Worm (Caenorhabditis elegans): ENCODE measurements around the gene K03B4.1.

K03B4.1 gene

ce11 chrV:4689234-4689633 lies at the start of gene K03B4.1:
Gene K03B4.1, plus strand, starts transcription at chrV:4689330.
- TF ChIP-seq ceh-19 (GFP tag; optimal IDR thresholded peaks at IDR 0.05), result no peak
- no peak for TF ChIP-seq C08G9.2 (tag; optimal IDR thresholded peaks at IDR 0.05)
- no peak for TF ChIP-seq mec-3 (tag; optimal IDR thresholded peaks at IDR 0.05; ENCODE audit: borderline replicate concordance)
- no peak for TF ChIP-seq lim-6 (tag; optimal IDR thresholded peaks at IDR 0.05)
- no peak for TF ChIP-seq T23F11.4 (GFP tag; optimal IDR thresholded peaks at IDR 0.05)
- TF ChIP-seq F13H6.1 (tag; optimal IDR thresholded peaks at IDR 0.05), result no peak
- no peak for TF ChIP-seq ceh-18 (tag; optimal IDR thresholded peaks at IDR 0.05)
- TF ChIP-seq tbx-2 (tag; optimal IDR thresholded peaks at IDR 0.05), result no peak
- no peak for TF ChIP-seq ref-2 (tag; optimal IDR thresholded peaks at IDR 0.05)
- TF ChIP-seq unc-55 (GFP tag; optimal IDR thresholded peaks at IDR 0.05), result no peak
- TF ChIP-seq K02D7.2 (tag; optimal IDR thresholded peaks at IDR 0.05), result no peak
- no peak for TF ChIP-seq ceh-9 (tag; optimal IDR thresholded peaks at IDR 0.05)
- TF ChIP-seq unc-86 (tag; optimal IDR thresholded peaks at IDR 0.05), result no peak
- TF ChIP-seq odd-2 (tag; optimal IDR thresholded peaks at IDR 0.05), result no peak
- TF ChIP-seq fax-1 (tag; optimal IDR thresholded peaks at IDR 0.05), result no peak
- TF ChIP-seq che-1 (tag; optimal IDR thresholded peaks at IDR 0.05), result no peak
- TF ChIP-seq ceh-30 (tag; optimal IDR thresholded peaks at IDR 0.05), result no peak
- TF ChIP-seq nfya-1 (tag; optimal IDR thresholded peaks at IDR 0.05), result no peak
- TF ChIP-seq fkh-10 (GFP tag; optimal IDR thresholded peaks at IDR 0.05), result no peak
- TF ChIP-seq dve-1 (tag; optimal IDR thresholded peaks at IDR 0.05), result no peak

DNA sequence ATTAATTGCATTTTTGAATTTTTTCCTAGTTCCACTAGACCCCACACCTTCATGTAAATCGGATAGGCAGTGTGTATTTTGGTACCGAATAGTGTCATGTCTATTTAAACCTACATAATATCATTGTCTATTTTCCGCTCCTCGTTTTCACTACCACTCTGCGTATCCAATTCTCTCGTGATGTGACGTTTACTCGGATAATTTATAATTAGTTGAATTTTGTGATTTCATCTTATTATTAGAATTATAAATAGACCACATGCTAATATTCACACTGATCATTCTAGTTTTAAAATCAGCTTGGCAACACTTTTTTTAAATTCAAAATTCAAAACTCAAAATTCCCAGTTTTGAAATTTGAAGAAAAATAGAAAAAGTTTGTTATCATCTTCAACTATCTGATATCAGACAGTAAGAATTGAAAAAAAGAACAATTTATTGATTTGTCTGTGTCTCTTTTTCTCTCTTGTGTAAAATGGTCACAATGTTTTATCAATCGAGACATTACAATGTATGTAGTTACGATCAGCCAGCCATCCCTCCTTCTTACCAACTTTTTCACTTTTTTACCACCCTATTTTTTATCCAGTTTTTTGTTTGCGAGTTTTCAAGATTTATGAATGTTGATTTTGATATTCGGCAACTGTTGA lies 48.5 kb upstream of the K03B4.1 start:
- no peak for TF ChIP-seq pax-1 (tag; optimal IDR thresholded peaks at IDR 0.05)

- TF ChIP-seq pax-1 (tag; optimal IDR thresholded peaks at IDR 0.05) (no peak), pag-3 (tag; optimal IDR thresholded peaks at IDR 0.05; ENCODE audit: borderline replicate concordance) (no peak), fkh-6 (tag; optimal IDR thresholded peaks at IDR 0.05) (no peak), hlh-8 (tag; optimal IDR thresholded peaks at IDR 0.05) (no peak), hlh-13 (GFP tag; optimal IDR thresholded peaks at IDR 0.05) (no peak), ama-1 (optimal IDR thresholded peaks at IDR 0.05) (no peak), ref-2 (tag; optimal IDR thresholded peaks at IDR 0.05) (no peak), ceh-24 (tag; optimal IDR thresholded peaks at IDR 0.05) (no peak), ztf-16 (tag; optimal IDR thresholded peaks at IDR 0.05) (no peak), T23F11.4 (GFP tag; optimal IDR thresholded peaks at IDR 0.05) (no peak), ceh-22 (tag; optimal IDR thresholded peaks at IDR 0.05) (no peak), ahr-1 (tag; optimal IDR thresholded peaks at IDR 0.05) (no peak), hlh-30 (tag; optimal IDR thresholded peaks at IDR 0.05; ENCODE audit: insufficient read depth) (no peak), fax-1 (tag; optimal IDR thresholded peaks at IDR 0.05) (no peak), dmd-4 (tag; optimal IDR thresholded peaks at IDR 0.05; ENCODE audit: borderline replicate concordance) (no peak)
Measured at ce11 chrV:4642691-4643090, 46.4 kb upstream of the K03B4.1 start, which contains the start of gene soc-1. Gene soc-1, plus strand, starts transcription at chrV:4642952.

DNA sequence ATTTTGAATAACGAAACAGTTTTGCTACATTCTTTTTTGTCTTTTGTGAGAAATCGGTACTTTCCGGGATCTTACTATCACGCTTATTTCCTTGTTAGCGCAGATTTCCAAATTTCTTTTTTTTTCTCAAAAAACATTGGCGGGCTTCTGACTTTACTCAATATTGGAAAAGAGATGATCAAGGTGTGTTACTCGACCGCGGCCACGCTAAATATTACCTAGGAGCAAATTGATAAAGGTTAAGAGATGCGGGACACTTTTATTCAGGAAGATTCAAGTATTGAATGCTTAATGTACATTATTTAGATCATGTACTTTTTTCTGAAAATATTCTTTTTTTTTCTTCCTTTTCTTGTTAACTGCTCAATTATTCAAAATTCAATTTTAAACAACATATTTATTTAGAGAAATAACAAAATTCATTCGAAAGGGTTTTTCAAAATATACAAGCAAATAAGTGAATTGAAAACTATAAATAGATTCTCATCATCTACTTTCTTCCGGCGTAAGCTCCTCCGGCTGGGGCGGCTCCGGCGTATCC lies 41.8 kb upstream of the K03B4.1 start:
- no peak for TF ChIP-seq pax-1 (tag; optimal IDR thresholded peaks at IDR 0.05)
- TF ChIP-seq C38D4.7 (GFP tag; optimal IDR thresholded peaks at IDR 0.05), result no peak
- TF ChIP-seq Y22D7AL.16 (tag; optimal IDR thresholded peaks at IDR 0.05), result no peak
- no peak for TF ChIP-seq unc-3 (GFP tag; conservative IDR thresholded peaks at IDR 0.05)
- no peak for TF ChIP-seq unc-3 (tag; optimal IDR thresholded peaks at IDR 0.05)
- TF ChIP-seq hlh-13 (GFP tag; optimal IDR thresholded peaks at IDR 0.05), result no peak
- no peak for TF ChIP-seq zip-5 (tag; optimal IDR thresholded peaks at IDR 0.05)
- TF ChIP-seq npax-4 (tag; optimal IDR thresholded peaks at IDR 0.05), result no peak
- TF ChIP-seq ttx-3 (tag; optimal IDR thresholded peaks at IDR 0.05), result no peak
- TF ChIP-seq unc-42 (tag; optimal IDR thresholded peaks at IDR 0.05), result no peak
- no peak for TF ChIP-seq nfya-1 (tag; optimal IDR thresholded peaks at IDR 0.05)
- TF ChIP-seq ets-4 (tag; optimal IDR thresholded peaks at IDR 0.05), result no peak
- TF ChIP-seq C08G9.2 (tag; optimal IDR thresholded peaks at IDR 0.05), result no peak
- TF ChIP-seq ceh-22 (tag; optimal IDR thresholded peaks at IDR 0.05), result no peak
